ENCODE assay signal across 1 fruit fly cellular context in the genomic region with DNA sequence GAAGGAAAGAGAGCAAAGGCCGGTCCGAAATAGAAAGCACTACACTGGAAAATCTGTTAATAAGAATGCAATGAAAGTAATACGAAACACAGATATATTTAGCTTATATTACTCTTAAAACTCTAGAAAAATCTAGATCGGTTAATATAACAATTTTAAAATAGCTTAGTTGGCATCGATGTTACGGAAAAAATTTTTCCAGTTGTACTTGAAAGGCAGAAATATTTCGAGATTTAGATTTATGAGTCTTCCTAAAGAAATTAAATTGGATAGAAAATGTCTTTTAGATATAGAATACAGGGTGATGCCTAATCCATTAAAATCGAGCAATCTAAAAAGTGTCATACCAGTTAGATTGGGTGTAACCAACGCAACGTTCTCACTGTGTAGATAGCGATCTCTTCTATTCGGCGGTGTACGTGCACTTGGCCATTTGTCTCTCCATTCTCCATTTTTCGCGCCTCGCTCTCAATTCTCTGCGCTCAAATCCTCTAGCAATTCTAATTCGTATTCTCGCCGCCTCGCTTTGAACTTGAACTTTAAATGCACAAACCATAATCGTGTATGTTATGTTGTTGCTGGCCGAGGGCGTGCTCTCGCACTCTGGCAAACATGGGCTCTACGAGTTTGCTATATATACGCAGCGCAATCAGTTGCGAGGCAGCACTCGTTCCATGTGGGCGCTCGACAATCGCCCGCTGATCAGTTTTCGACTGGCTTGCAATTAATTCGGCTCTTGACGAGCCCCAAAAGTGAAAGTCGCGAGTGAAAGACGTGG.
TF ChIP-seq lines count a peak whose summit lies in the region.

No protein-coding gene starts in this region.

TF ChIP-seq in whole organism, embryonic, 481 proteins besides CTCF, POLR2A, EP300 and RAD21 (continued from another document and continues in another):
- peak; percentile 90 for TF ChIP-seq ERR (GFP tag; optimal IDR thresholded peaks at IDR 0.05; lab: Kevin White, UChicago)
- TF ChIP-seq fd64A (GFP tag; optimal IDR thresholded peaks at IDR 0.05; lab: Kevin White, UChicago), result peak; percentile 78
- peak; percentile 93 for TF ChIP-seq CG9876 (GFP tag; optimal IDR thresholded peaks at IDR 0.05; lab: Kevin White, UChicago)
- TF ChIP-seq Atf-2 (GFP tag; optimal IDR thresholded peaks at IDR 0.05; lab: Kevin White, UChicago), result peak; percentile 97
- no peak for TF ChIP-seq hth (optimal IDR thresholded peaks at IDR 0.05; lab: Kevin White, UChicago)
- peak; percentile 88 for TF ChIP-seq emc (GFP tag; optimal IDR thresholded peaks at IDR 0.05; lab: Kevin White, UChicago)
- TF ChIP-seq zen (tag; optimal IDR thresholded peaks at IDR 0.05; lab: Kevin White, UChicago), result peak; percentile 85
- TF ChIP-seq CG14860 (GFP tag; IDR thresholded peaks at IDR 0.05; lab: Robert Waterston, UW; ENCODE audit: partially characterized antibody), result no peak
- TF ChIP-seq Fer2 (tag; optimal IDR thresholded peaks at IDR 0.05; lab: Kevin White, UChicago), result peak; percentile 80
- peak; percentile 61; the same call in 1 of the 2 replicates for TF ChIP-seq MBD-R2 (GFP tag; IDR thresholded peaks at IDR 0.05; lab: Robert Waterston, UW)
- TF ChIP-seq CG16815 (GFP tag; optimal IDR thresholded peaks at IDR 0.05; lab: Kevin White, UChicago), result peak; percentile 97
- no peak for TF ChIP-seq CG1832 (GFP tag; optimal IDR thresholded peaks at IDR 0.05; lab: Kevin White, UChicago)
- peak; percentile 87 for TF ChIP-seq trh (GFP tag; optimal IDR thresholded peaks at IDR 0.05; lab: Kevin White, UChicago)
- peak; percentile 17 to 26 for TF ChIP-seq tll (GFP tag; optimal IDR thresholded peaks at IDR 0.05; lab: Kevin White, UChicago)
- peak; percentile 88 for TF ChIP-seq Xrp1 (GFP tag; IDR thresholded peaks at IDR 0.05; lab: Robert Waterston, UW)
- TF ChIP-seq CG13624 (GFP tag; optimal IDR thresholded peaks at IDR 0.05; lab: Kevin White, UChicago), result peak; percentile 95
- TF ChIP-seq her (GFP tag; optimal IDR thresholded peaks at IDR 0.05; lab: Kevin White, UChicago), result peak; percentile 88
- TF ChIP-seq hkb (optimal IDR thresholded peaks at IDR 0.05; lab: Kevin White, UChicago), result no peak
- peak; percentile 80 for TF ChIP-seq hkb (GFP tag; IDR thresholded peaks at IDR 0.05; lab: Robert Waterston, UW)
- peak; percentile 98 for TF ChIP-seq CG8924 (tag; optimal IDR thresholded peaks at IDR 0.05; lab: Kevin White, UChicago)
- peak; percentile 87 for TF ChIP-seq CG17186 (GFP tag; optimal IDR thresholded peaks at IDR 0.05; lab: Kevin White, UChicago)
- TF ChIP-seq Oaz (GFP tag; IDR thresholded peaks at IDR 0.05; lab: Robert Waterston, UW), result peak; percentile 66
- no peak for TF ChIP-seq CG8478 (optimal IDR thresholded peaks at IDR 0.05; lab: Kevin White, UChicago)
- TF ChIP-seq D19B (GFP tag; optimal IDR thresholded peaks at IDR 0.05; lab: Kevin White, UChicago), result peak; percentile 88
- peak; percentile 62 for TF ChIP-seq Sry-δ (GFP tag; optimal IDR thresholded peaks at IDR 0.05; lab: Kevin White, UChicago)
- peak; percentile 84 for TF ChIP-seq CG10274 (GFP tag; optimal IDR thresholded peaks at IDR 0.05; lab: Kevin White, UChicago)
- peak; percentile 81 for TF ChIP-seq YL-1 (GFP tag; optimal IDR thresholded peaks at IDR 0.05; lab: Kevin White, UChicago)
- peak; percentile 18 for TF ChIP-seq CG9797 (GFP tag; optimal IDR thresholded peaks at IDR 0.05; lab: Kevin White, UChicago)
- TF ChIP-seq kay (GFP tag; optimal IDR thresholded peaks at IDR 0.05; lab: Kevin White, UChicago), result peak; percentile 89
- peak; percentile 91 for TF ChIP-seq CG1233 (GFP tag; optimal IDR thresholded peaks at IDR 0.05; lab: Kevin White, UChicago)
- no peak; the same call in 1 of the 2 replicates for TF ChIP-seq sens-2 (GFP tag; IDR thresholded peaks at IDR 0.05; lab: Robert Waterston, UW)
- TF ChIP-seq ranshi (GFP tag; IDR thresholded peaks at IDR 0.05; lab: Robert Waterston, UW), result peak; percentile 81
- TF ChIP-seq CG16779 (GFP tag; IDR thresholded peaks at IDR 0.05; lab: Robert Waterston, UW), result peak; percentile 44; the same call in 1 of the 2 replicates
- TF ChIP-seq Hr51 (GFP tag; optimal IDR thresholded peaks at IDR 0.05; lab: Kevin White, UChicago), result peak; percentile 92 to 95
- no peak for TF ChIP-seq Dref (GFP tag; IDR thresholded peaks at IDR 0.05; lab: Robert Waterston, UW)
- peak; percentile 45; the same call in 1 of the 2 replicates for TF ChIP-seq Bgb (GFP tag; IDR thresholded peaks at IDR 0.05; lab: Robert Waterston, UW; ENCODE audit: partially characterized antibody)
- peak; percentile 94 for TF ChIP-seq fd3F (GFP tag; optimal IDR thresholded peaks at IDR 0.05; lab: Kevin White, UChicago)
- peak; percentile 89 for TF ChIP-seq HmgZ (tag; optimal IDR thresholded peaks at IDR 0.05; lab: Kevin White, UChicago)
- peak; percentile 90 for TF ChIP-seq CG3838 (GFP tag; optimal IDR thresholded peaks at IDR 0.05; lab: Kevin White, UChicago)
- peak; percentile 95 for TF ChIP-seq CG9437 (GFP tag; optimal IDR thresholded peaks at IDR 0.05; lab: Kevin White, UChicago)
- peak; percentile 79 for TF ChIP-seq CG8281 (tag; optimal IDR thresholded peaks at IDR 0.05; lab: Kevin White, UChicago)
- peak; percentile 78 for TF ChIP-seq CG12299 (tag; optimal IDR thresholded peaks at IDR 0.05; lab: Kevin White, UChicago)
- peak; percentile 95 for TF ChIP-seq CG11504 (tag; optimal IDR thresholded peaks at IDR 0.05; lab: Kevin White, UChicago)
- peak; percentile 92 for TF ChIP-seq CG12744 (GFP tag; optimal IDR thresholded peaks at IDR 0.05; lab: Kevin White, UChicago)
- peak; percentile 94 for TF ChIP-seq Sox102F (GFP tag; optimal IDR thresholded peaks at IDR 0.05; lab: Kevin White, UChicago)
- peak; percentile 51; the same call in 1 of the 3 replicates for TF ChIP-seq CG6175 (GFP tag; IDR thresholded peaks at IDR 0.05; lab: Robert Waterston, UW)
- TF ChIP-seq bcd (GFP tag; optimal IDR thresholded peaks at IDR 0.05; lab: Kevin White, UChicago), result peak; percentile 95
- peak; percentile 79 for TF ChIP-seq H2.0 (GFP tag; IDR thresholded peaks at IDR 0.05; lab: Robert Waterston, UW)
- peak; percentile 90 for TF ChIP-seq CG11398 (GFP tag; optimal IDR thresholded peaks at IDR 0.05; lab: Kevin White, UChicago)
- TF ChIP-seq CG18011 (GFP tag; optimal IDR thresholded peaks at IDR 0.05; lab: Kevin White, UChicago), result peak; percentile 85
- peak; percentile 83 for TF ChIP-seq unpg (GFP tag; optimal IDR thresholded peaks at IDR 0.05; lab: Kevin White, UChicago)
- peak; percentile 42 for TF ChIP-seq lbe (GFP tag; optimal IDR thresholded peaks at IDR 0.05; lab: Kevin White, UChicago)
- peak; percentile 88 for TF ChIP-seq CG4854 (GFP tag; optimal IDR thresholded peaks at IDR 0.05; lab: Kevin White, UChicago)
- TF ChIP-seq CG7372 (GFP tag; IDR thresholded peaks at IDR 0.05; lab: Robert Waterston, UW), result peak; percentile 82
- peak; percentile 77 for TF ChIP-seq CG11247 (GFP tag; IDR thresholded peaks at IDR 0.05; lab: Robert Waterston, UW)
- TF ChIP-seq CG6791 (GFP tag; IDR thresholded peaks at IDR 0.05; lab: Robert Waterston, UW; ENCODE audit: partially characterized antibody), result no peak
- peak; percentile 79 for TF ChIP-seq vvl (GFP tag; IDR thresholded peaks at IDR 0.05; lab: Robert Waterston, UW)
- TF ChIP-seq Poxn (GFP tag; IDR thresholded peaks at IDR 0.05; lab: Robert Waterston, UW), result peak; percentile 58; the same call in 1 of the 2 replicates
- peak; percentile 46 for TF ChIP-seq CG7987 (GFP tag; optimal IDR thresholded peaks at IDR 0.05; lab: Kevin White, UChicago)
- TF ChIP-seq CG3995 (GFP tag; optimal IDR thresholded peaks at IDR 0.05; lab: Kevin White, UChicago), result peak; percentile 64
- TF ChIP-seq knrl (GFP tag; IDR thresholded peaks at IDR 0.05; lab: Robert Waterston, UW; ENCODE audit: partially characterized antibody), result no peak
- peak; percentile 59 for TF ChIP-seq peb (GFP tag; IDR thresholded peaks at IDR 0.05; lab: Robert Waterston, UW)
- TF ChIP-seq MTF-1 (GFP tag; optimal IDR thresholded peaks at IDR 0.05; lab: Kevin White, UChicago; ENCODE audit: borderline replicate concordance), result peak; percentile 38
- TF ChIP-seq CG16813 (GFP tag; IDR thresholded peaks at IDR 0.05; lab: Robert Waterston, UW; ENCODE audit: partially characterized antibody), result no peak
- peak; percentile 97 for TF ChIP-seq chif (GFP tag; optimal IDR thresholded peaks at IDR 0.05; lab: Kevin White, UChicago)
- TF ChIP-seq gro (GFP tag; optimal IDR thresholded peaks at IDR 0.05; lab: Kevin White, UChicago), result peak; percentile 88
- TF ChIP-seq gsb (GFP tag; IDR thresholded peaks at IDR 0.05; lab: Robert Waterston, UW), result peak; percentile 67
- peak; percentile 89 for TF ChIP-seq Rfx (GFP tag; IDR thresholded peaks at IDR 0.05; lab: Robert Waterston, UW)
- peak; percentile 94 for TF ChIP-seq CG15269 (tag; optimal IDR thresholded peaks at IDR 0.05; lab: Kevin White, UChicago)
- TF ChIP-seq ttk (GFP tag; IDR thresholded peaks at IDR 0.05; lab: Robert Waterston, UW), result peak; percentile 83
- peak; percentile 64; the same call in 2 of the 3 replicates for TF ChIP-seq CG3726 (GFP tag; IDR thresholded peaks at IDR 0.05; lab: Robert Waterston, UW)
- peak; percentile 88 for TF ChIP-seq croc (GFP tag; conservative IDR thresholded peaks at IDR 0.05; lab: Robert Waterston, UW)
- TF ChIP-seq ro (GFP tag; IDR thresholded peaks at IDR 0.05; lab: Robert Waterston, UW), result peak; percentile 69
- TF ChIP-seq CG18764 (GFP tag; optimal IDR thresholded peaks at IDR 0.05; lab: Kevin White, UChicago), result peak; percentile 88
- peak; percentile 85 for TF ChIP-seq CG4617 (GFP tag; optimal IDR thresholded peaks at IDR 0.05; lab: Kevin White, UChicago; ENCODE audit: borderline replicate concordance)
- TF ChIP-seq CG16863 (GFP tag; optimal IDR thresholded peaks at IDR 0.05; lab: Kevin White, UChicago), result peak; percentile 96
- TF ChIP-seq CG17385 (GFP tag; optimal IDR thresholded peaks at IDR 0.05; lab: Kevin White, UChicago), result peak; percentile 92
- peak; percentile 78; the same call in 1 of the 2 replicates for TF ChIP-seq Taf1 (GFP tag; IDR thresholded peaks at IDR 0.05; lab: Robert Waterston, UW)
- peak; percentile 83 for TF ChIP-seq sd (tag; optimal IDR thresholded peaks at IDR 0.05; lab: Kevin White, UChicago)
- TF ChIP-seq CG13287 (GFP tag; IDR thresholded peaks at IDR 0.05; lab: Robert Waterston, UW; ENCODE audit: partially characterized antibody), result peak; percentile 50
- TF ChIP-seq HLH3B (GFP tag; IDR thresholded peaks at IDR 0.05; lab: Robert Waterston, UW), result peak; percentile 85
- TF ChIP-seq esg (GFP tag; conservative IDR thresholded peaks at IDR 0.05; lab: Robert Waterston, UW), result peak; percentile 90
- peak; percentile 27; the same call in 1 of the 2 replicates for TF ChIP-seq dan (GFP tag; IDR thresholded peaks at IDR 0.05; lab: Robert Waterston, UW)
- TF ChIP-seq CG10565 (GFP tag; optimal IDR thresholded peaks at IDR 0.05; lab: Kevin White, UChicago), result peak; percentile 80
- peak; percentile 66 for TF ChIP-seq CG10959 (GFP tag; IDR thresholded peaks at IDR 0.05; lab: Robert Waterston, UW)
- TF ChIP-seq CG3407 (GFP tag; optimal IDR thresholded peaks at IDR 0.05; lab: Kevin White, UChicago), result peak; percentile 88
- peak; percentile 66 for TF ChIP-seq Blimp-1 (GFP tag; optimal IDR thresholded peaks at IDR 0.05; lab: Kevin White, UChicago)
- 0 out of 2 replicates have a peak, but pooled peaks have one; percentile 29 for TF ChIP-seq cas (GFP tag; IDR thresholded peaks at IDR 0.05; lab: Robert Waterston, UW)
- peak; percentile 90 for TF ChIP-seq D19A (tag; optimal IDR thresholded peaks at IDR 0.05; lab: Kevin White, UChicago)
- peak; percentile 88 for TF ChIP-seq H15 (GFP tag; IDR thresholded peaks at IDR 0.05; lab: Robert Waterston, UW)
- peak; percentile 71 for TF ChIP-seq B-H1 (GFP tag; IDR thresholded peaks at IDR 0.05; lab: Robert Waterston, UW)
- TF ChIP-seq tgo (GFP tag; IDR thresholded peaks at IDR 0.05; lab: Robert Waterston, UW), result peak; percentile 86
- TF ChIP-seq CG17568 (GFP tag; optimal IDR thresholded peaks at IDR 0.05; lab: Kevin White, UChicago), result peak; percentile 83
- peak; percentile 93 for TF ChIP-seq CG8388 (GFP tag; optimal IDR thresholded peaks at IDR 0.05; lab: Kevin White, UChicago)
- peak; percentile 17 for TF ChIP-seq CG31365 (tag; optimal IDR thresholded peaks at IDR 0.05; lab: Kevin White, UChicago)
- TF ChIP-seq CG10366 (GFP tag; IDR thresholded peaks at IDR 0.05; lab: Robert Waterston, UW), result peak; percentile 82; the same call in 1 of the 2 replicates
- TF ChIP-seq NFAT (GFP tag; IDR thresholded peaks at IDR 0.05; lab: Robert Waterston, UW), result peak; percentile 83
- peak; percentile 90 for TF ChIP-seq CG8290 (GFP tag; optimal IDR thresholded peaks at IDR 0.05; lab: Kevin White, UChicago)
- TF ChIP-seq CG8290 (tag; optimal IDR thresholded peaks at IDR 0.05; lab: Kevin White, UChicago), result peak; percentile 68 to 78
- TF ChIP-seq Elba2 (GFP tag; optimal IDR thresholded peaks at IDR 0.05; lab: Kevin White, UChicago), result peak; percentile 63
- no peak for TF ChIP-seq pfk (GFP tag; optimal IDR thresholded peaks at IDR 0.05; lab: Kevin White, UChicago)
- peak in 1 of 2 experiments; percentile 78 for TF ChIP-seq Dfd (GFP tag; optimal IDR thresholded peaks at IDR 0.05; lab: Kevin White, UChicago)
- TF ChIP-seq NK7.1 (GFP tag; optimal IDR thresholded peaks at IDR 0.05; lab: Kevin White, UChicago), result peak; percentile 91
- peak; percentile 97 for TF ChIP-seq Hsf (GFP tag; optimal IDR thresholded peaks at IDR 0.05; lab: Kevin White, UChicago)
- peak; percentile 59; the same call in 1 of the 2 replicates for TF ChIP-seq Nf-YA (GFP tag; IDR thresholded peaks at IDR 0.05; lab: Robert Waterston, UW)
- TF ChIP-seq CG1647 (GFP tag; optimal IDR thresholded peaks at IDR 0.05; lab: Kevin White, UChicago), result peak; percentile 79
- peak; percentile 70 for TF ChIP-seq CG31224 (GFP tag; IDR thresholded peaks at IDR 0.05; lab: Robert Waterston, UW)
- TF ChIP-seq CG42726 (GFP tag; IDR thresholded peaks at IDR 0.05; lab: Robert Waterston, UW; ENCODE audit: partially characterized antibody), result no peak
- peak; percentile 95 for TF ChIP-seq Abd-B (GFP tag; optimal IDR thresholded peaks at IDR 0.05; lab: Kevin White, UChicago)
- TF ChIP-seq onecut (GFP tag; IDR thresholded peaks at IDR 0.05; lab: Robert Waterston, UW), result peak; percentile 62
- TF ChIP-seq CG15696 (tag; optimal IDR thresholded peaks at IDR 0.05; lab: Kevin White, UChicago), result peak; percentile 80
- TF ChIP-seq CG14965 (GFP tag; optimal IDR thresholded peaks at IDR 0.05; lab: Kevin White, UChicago; ENCODE audit: borderline replicate concordance), result peak; percentile 56
- TF ChIP-seq CG17912 (GFP tag; optimal IDR thresholded peaks at IDR 0.05; lab: Kevin White, UChicago), result peak; percentile 57
- TF ChIP-seq E2f1 (GFP tag; IDR thresholded peaks at IDR 0.05; lab: Robert Waterston, UW), result peak; percentile 79; the same call in 1 of the 2 replicates
- peak; percentile 71 for TF ChIP-seq TFAM (GFP tag; optimal IDR thresholded peaks at IDR 0.05; lab: Kevin White, UChicago)
- TF ChIP-seq CG5180 (GFP tag; optimal IDR thresholded peaks at IDR 0.05; lab: Kevin White, UChicago), result peak; percentile 81
- TF ChIP-seq Doc3 (GFP tag; IDR thresholded peaks at IDR 0.05; lab: Robert Waterston, UW; ENCODE audit: partially characterized antibody), result no peak
